Fruit fly (Drosophila melanogaster): ENCODE results near the gene cDIP.

The cDIP gene

DNA sequence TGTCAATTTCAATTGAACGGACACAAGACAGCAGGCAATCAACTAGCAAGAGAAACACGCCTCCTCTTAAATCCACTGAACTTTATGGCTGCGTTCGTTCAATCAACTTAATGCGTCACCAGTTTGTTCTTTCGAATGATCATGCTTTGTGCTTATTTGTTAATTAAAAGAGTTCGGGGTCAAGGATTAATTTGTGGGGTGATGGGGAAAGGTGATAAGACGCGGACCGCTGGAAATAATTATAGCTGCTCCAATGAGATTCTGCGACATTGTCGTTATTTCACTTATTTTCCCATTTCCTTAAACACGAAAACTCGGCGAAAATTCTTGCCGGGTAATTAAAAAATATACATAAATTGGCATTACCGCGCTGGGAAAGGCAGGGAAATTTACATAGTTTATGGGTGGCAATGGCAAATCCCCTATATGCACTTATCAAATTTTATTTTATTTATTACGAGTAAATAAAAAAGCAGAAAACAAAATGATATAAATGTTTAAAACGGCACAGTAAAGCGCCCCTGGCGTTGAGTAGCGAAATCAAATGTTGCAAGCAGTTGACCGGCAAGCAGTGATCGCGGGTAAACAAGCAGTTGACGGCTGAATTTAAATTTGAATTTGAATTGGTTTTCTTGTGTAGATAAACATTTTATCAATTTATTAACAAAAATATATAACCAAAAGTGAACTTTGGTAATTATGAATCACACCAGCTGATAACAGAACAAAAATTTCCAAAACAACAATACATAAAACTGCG is 23.7 kb upstream of the cDIP start (continued):
- TF ChIP-seq CG6854 (GFP tag; optimal IDR thresholded peaks at IDR 0.05) (no peak), lz (GFP tag; optimal IDR thresholded peaks at IDR 0.05) (peak; percentile 50), Blimp-1 (GFP tag; optimal IDR thresholded peaks at IDR 0.05) (no peak), CG34406 (GFP tag; optimal IDR thresholded peaks at IDR 0.05) (peak; percentile 6), CG4318 (GFP tag; optimal IDR thresholded peaks at IDR 0.05) (no peak), CG1621 (tag; optimal IDR thresholded peaks at IDR 0.05) (peak; percentile 19), CG9139 (GFP tag; optimal IDR thresholded peaks at IDR 0.05) (no peak), achi (GFP tag; optimal IDR thresholded peaks at IDR 0.05) (no peak)

DNA sequence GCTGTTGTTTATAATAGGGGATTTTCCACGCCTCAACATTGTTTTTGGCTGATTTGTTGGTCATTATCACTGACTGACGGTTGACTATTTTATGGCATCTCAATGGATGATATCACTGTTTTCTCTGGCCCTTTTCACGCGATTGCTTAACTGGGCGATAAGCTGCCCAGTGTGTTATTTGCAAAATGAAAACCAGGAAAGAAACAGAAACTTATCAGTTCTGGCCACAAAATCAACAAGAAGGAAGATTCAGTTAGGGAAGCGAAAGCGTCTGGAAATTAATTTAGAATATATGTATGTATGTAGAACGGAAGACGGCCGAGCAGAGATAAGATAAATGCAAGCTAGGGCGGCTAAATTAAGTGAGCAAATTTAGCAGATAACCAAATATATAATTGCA is 21.1 kb upstream of the cDIP start:
- TF ChIP-seq vri (GFP tag; optimal IDR thresholded peaks at IDR 0.05) = peak; percentile 6
- TF ChIP-seq Sox15 (GFP tag; optimal IDR thresholded peaks at IDR 0.05) = no peak

DNA sequence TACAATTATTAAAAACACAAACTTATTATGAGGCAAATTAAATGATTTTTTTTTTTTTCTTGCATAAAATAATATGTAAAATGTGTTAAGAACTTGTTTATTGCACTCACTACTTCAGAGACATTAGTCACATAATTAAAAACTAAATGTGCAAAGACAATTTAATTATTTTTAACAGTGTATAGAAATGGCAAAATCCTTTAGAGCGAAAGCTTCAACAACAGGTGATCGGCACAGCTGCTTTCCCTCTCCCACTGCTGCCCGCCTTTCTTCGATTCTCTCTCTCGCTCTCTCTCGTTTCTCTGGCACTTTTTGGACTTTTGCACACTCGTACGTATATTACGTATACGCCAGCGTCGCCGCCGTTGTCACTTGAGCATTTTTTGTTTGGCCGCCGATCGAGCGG is 19.5 kb upstream of the cDIP start:
- TF ChIP-seq Met (GFP tag; optimal IDR thresholded peaks at IDR 0.05) = peak; percentile 25
- TF ChIP-seq Ets21C (GFP tag; optimal IDR thresholded peaks at IDR 0.05) = no peak
- peak; percentile 26 for TF ChIP-seq cyc (GFP tag; optimal IDR thresholded peaks at IDR 0.05)
- TF ChIP-seq CG8119 (GFP tag; IDR thresholded peaks at IDR 0.05) = peak; percentile 56; the same call in 2 of the 3 replicates
- TF ChIP-seq Eip78C (GFP tag) = peak; percentile 84
- peak; percentile 57 for TF ChIP-seq CG15336 (GFP tag; IDR thresholded peaks at IDR 0.05)
- TF ChIP-seq esn (GFP tag; optimal IDR thresholded peaks at IDR 0.05) = peak; percentile 30
- TF ChIP-seq CG34406 (GFP tag; optimal IDR thresholded peaks at IDR 0.05) = peak; percentile 22
- peak; percentile 60 for TF ChIP-seq svp (GFP tag)
- TF ChIP-seq CG6276 (GFP tag; optimal IDR thresholded peaks at IDR 0.05) = no peak
- TF ChIP-seq Hr4 (GFP tag; optimal IDR thresholded peaks at IDR 0.05) = peak; percentile 31
- peak; percentile 14 for TF ChIP-seq topi (GFP tag; optimal IDR thresholded peaks at IDR 0.05)
- TF ChIP-seq fd59A (GFP tag; optimal IDR thresholded peaks at IDR 0.05) = no peak
- TF ChIP-seq CG32006 (GFP tag; optimal IDR thresholded peaks at IDR 0.05) = peak; percentile 33
- TF ChIP-seq vri (GFP tag; optimal IDR thresholded peaks at IDR 0.05) = peak; percentile 26
- TF ChIP-seq CG6854 (GFP tag; optimal IDR thresholded peaks at IDR 0.05) = peak; percentile 11
- peak; percentile 40; the same call in 2 of the 3 replicates for TF ChIP-seq eg (GFP tag; IDR thresholded peaks at IDR 0.05)
- no peak for TF ChIP-seq Ets96B (tag; optimal IDR thresholded peaks at IDR 0.05)

DNA sequence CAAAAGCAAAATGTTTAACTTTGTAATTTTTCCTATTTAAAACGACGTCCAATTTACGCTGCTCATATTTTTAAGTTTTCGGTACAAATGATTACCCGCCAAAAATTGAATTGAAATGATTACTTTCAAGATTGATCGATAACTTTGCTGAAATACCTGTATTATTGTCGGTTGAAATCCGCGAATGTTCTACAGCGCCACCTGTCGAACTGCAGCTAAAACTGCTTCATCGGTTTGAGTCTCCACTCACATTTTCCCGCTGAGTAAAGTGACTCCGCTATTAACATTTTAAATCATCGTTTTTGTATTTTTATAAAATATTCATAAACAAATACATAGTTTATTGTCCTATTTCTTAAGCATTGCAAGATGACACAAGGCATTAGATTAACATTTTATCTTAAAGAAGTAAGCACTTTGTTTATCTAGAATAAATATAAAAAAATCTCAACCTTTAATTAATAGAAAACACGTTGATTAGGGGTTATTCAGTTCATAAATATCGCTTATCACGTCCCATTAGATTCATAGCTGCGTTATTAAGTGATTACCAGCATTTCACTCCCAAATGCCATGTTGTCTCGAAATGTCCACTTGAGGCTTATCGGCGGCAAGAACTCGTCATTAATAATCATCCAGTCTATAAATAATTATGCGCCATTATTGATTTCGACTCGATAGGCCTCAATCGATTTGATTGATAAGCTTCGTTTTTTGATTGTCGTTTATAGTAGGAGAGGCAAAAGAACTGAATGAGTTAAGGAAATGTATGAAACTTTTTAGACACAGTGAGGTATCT is 18.9 kb upstream of the cDIP start:
- TF ChIP-seq CG16779 (tag; optimal IDR thresholded peaks at IDR 0.05) (no peak), CG8632 (GFP tag; optimal IDR thresholded peaks at IDR 0.05) (no peak), vri (GFP tag; optimal IDR thresholded peaks at IDR 0.05) (peak; percentile 35), Smox (GFP tag; optimal IDR thresholded peaks at IDR 0.05) (no peak)

DNA sequence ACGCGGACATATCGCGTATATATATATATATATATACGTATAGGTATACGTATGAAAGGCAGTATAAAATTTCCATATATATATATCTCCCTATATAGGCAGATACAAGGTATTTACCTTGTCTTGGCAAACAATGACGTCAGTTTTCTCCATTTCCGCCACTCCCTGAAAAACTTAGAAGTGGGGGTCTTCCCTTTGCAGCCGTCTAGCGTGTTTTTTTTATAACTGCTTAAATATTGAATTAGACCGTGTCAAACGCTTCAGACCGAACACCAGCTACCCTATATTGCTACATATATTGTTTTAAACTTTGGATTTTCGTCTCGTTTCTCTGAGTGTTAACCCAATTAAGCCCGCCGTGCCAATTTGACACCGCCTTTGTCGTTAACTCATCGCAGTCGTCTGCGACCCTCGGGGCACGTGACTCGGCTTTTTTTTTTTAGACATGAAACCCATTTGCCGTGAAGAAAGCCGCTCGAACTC is 15.8 kb upstream of the cDIP start:
- TF ChIP-seq CG8632 (GFP tag; optimal IDR thresholded peaks at IDR 0.05) = peak; percentile 13
- TF ChIP-seq CG10669 (GFP tag; optimal IDR thresholded peaks at IDR 0.05) = no peak
- no peak for TF ChIP-seq CG3032 (tag; optimal IDR thresholded peaks at IDR 0.05)
- no peak for TF ChIP-seq CG6792 (GFP tag; optimal IDR thresholded peaks at IDR 0.05)
- 0 out of 2 replicates have a peak, but pooled peaks have one; percentile 15 for TF ChIP-seq CG15336 (GFP tag; IDR thresholded peaks at IDR 0.05)
- TF ChIP-seq CG10631 (GFP tag; optimal IDR thresholded peaks at IDR 0.05) = peak; percentile 12
- TF ChIP-seq achi (GFP tag; optimal IDR thresholded peaks at IDR 0.05) = no peak
- peak; percentile 8 for TF ChIP-seq spab (GFP tag; optimal IDR thresholded peaks at IDR 0.05)
- peak; percentile 74 for TF ChIP-seq fkh (GFP tag; optimal IDR thresholded peaks at IDR 0.05)
- TF ChIP-seq Hr39 (GFP tag; optimal IDR thresholded peaks at IDR 0.05) = no peak
- peak; percentile 1 for TF ChIP-seq OdsH (GFP tag; optimal IDR thresholded peaks at IDR 0.05)
- TF ChIP-seq CG32006 (GFP tag; optimal IDR thresholded peaks at IDR 0.05) = no peak
- peak; percentile 49 for TF ChIP-seq Eip78C (GFP tag)
